Fruit fly (Drosophila melanogaster): Measurements from ENCODE around the gene Ctr9.

DNA sequence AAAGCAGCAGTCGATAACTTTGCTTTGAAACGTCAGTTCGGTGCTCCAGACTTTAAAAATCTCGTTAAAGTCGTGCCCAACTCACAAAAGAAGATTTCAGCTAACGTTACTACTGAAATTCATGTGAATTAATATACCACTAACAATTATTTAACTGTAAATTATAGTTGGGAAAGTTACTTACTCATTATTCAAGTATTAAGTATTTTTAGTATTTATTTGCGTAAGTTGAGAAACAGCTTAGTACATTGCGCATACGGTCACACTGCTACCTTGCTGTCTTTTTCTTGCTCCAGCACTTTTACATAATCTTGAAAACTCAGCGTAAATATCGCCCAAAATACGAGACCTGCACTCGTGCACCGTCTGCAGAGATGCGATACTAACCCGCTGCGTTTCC, 22.7 kb downstream of the Ctr9 start, which contains the start of gene ND-ACP:
- TF ChIP-seq CTCF (optimal IDR thresholded peaks at IDR 0.05) (no peak), CG8478 (optimal IDR thresholded peaks at IDR 0.05) (no peak)
